Worm (Caenorhabditis elegans) whole organism, L4 larva: ENCODE results near the gene ufd-3.

ENCODE experiments used
- D1046.2 ChIP-seq: fragments of 200-800 bp; sonication (Bioruptor generic); IDR thresholded peaks from 2 replicates; pipeline ENCODE4 v1.3.6; 2022; ENCODE audit warnings: missing genetic modification characterization, missing compliant biosample characterization
- F26F4.8 ChIP-seq: fragments of 200-800 bp; sonication (Bioruptor generic); conservative IDR thresholded peaks from 2 replicates; pipeline ENCODE4 v1.3.6; 2022; ENCODE audit warnings: missing genetic modification characterization, missing compliant biosample characterization
- F49E8.2 ChIP-seq: sonication (generic microtip); optimal IDR thresholded peaks from 2 replicates; lab custom pipeline; 2016; ENCODE audit warnings: missing compliant biosample characterization, mild to moderate bottlenecking, missing genetic modification characterization, borderline replicate concordance
- R02D3.7 ChIP-seq: fragments of 150-350 bp; sonication (generic microtip); optimal IDR thresholded peaks from 3 replicates; lab custom pipeline; 2014; ENCODE audit warnings: missing biosample characterization, missing genetic modification characterization
- T20F7.1 ChIP-seq: fragments of 200-800 bp; sonication (Bioruptor generic); optimal IDR thresholded peaks from 2 replicates; lab custom pipeline; 2018; ENCODE audit warnings: mild to moderate bottlenecking, missing genetic modification characterization, missing compliant biosample characterization
- Y48G9A.11 ChIP-seq: fragments of 200-800 bp; sonication (Bioruptor generic); IDR thresholded peaks from 2 replicates; pipeline ENCODE4 v1.3.6; 2022; ENCODE audit warnings: missing genetic modification reagents, missing genetic modification characterization, missing compliant biosample characterization
- ZK337.2 ChIP-seq: fragments of 200-800 bp; sonication (Bioruptor generic); IDR thresholded peaks from 2 replicates; pipeline ENCODE4 v1.3.6; 2022; ENCODE audit warnings: missing genetic modification reagents, missing genetic modification characterization, missing compliant biosample characterization
- aha-1 ChIP-seq: fragments of 150-350 bp; peaks from one replicate; lab custom pipeline; 2014; ENCODE audit warnings: missing biosample characterization, missing genetic modification characterization
- ama-1 ChIP-seq: fragments of 150-350 bp; optimal IDR thresholded peaks from 2 replicates; lab custom pipeline; 2014; ENCODE audit warnings: inconsistent platforms, mixed read lengths
- ceh-32 ChIP-seq: sonication (generic microtip); optimal IDR thresholded peaks from 2 replicates; lab custom pipeline; 2016; ENCODE audit warnings: mild to moderate bottlenecking, missing genetic modification characterization, missing compliant biosample characterization; ENCODE audit not compliant: poor library complexity
- ceh-82 ChIP-seq: sonication (generic microtip); optimal IDR thresholded peaks from 2 replicates; lab custom pipeline; 2017; ENCODE audit warnings: missing biosample characterization, missing genetic modification characterization
- ces-1 ChIP-seq: fragments of 150-350 bp; sonication (generic microtip); optimal IDR thresholded peaks from 4 replicates; lab custom pipeline; 2014; ENCODE audit warnings: missing biosample characterization, missing genetic modification reagents, missing genetic modification characterization
- cey-2 ChIP-seq: sonication (generic microtip); optimal IDR thresholded peaks from 3 replicates; lab custom pipeline; 2017; ENCODE audit warnings: missing genetic modification characterization, mild to moderate bottlenecking, missing compliant biosample characterization, antibody characterized with exemption, borderline replicate concordance; ENCODE audit not compliant: insufficient read depth
- daf-12 ChIP-seq: fragments of 150-350 bp; optimal IDR thresholded peaks from 2 replicates; lab custom pipeline; 2014; ENCODE audit warnings: missing biosample characterization, missing genetic modification reagents, missing genetic modification characterization
- daf-16 ChIP-seq, 3 experiments: sonication (generic microtip); optimal IDR thresholded peaks; 2 replicates each; lab custom pipeline; 2016 to 2017; ENCODE audit warnings: missing genetic modification characterization in 3 of 3, missing genetic modification reagents in 3 of 3, mild to moderate bottlenecking in 2 of 3, missing compliant biosample characterization in 2 of 3, missing biosample characterization in 1 of 3, moderate library complexity in 1 of 3
- daf-19 ChIP-seq: fragments of 200-800 bp; sonication (Bioruptor generic); conservative IDR thresholded peaks from 2 replicates; pipeline ENCODE4 v1.3.6; 2022; ENCODE audit warnings: missing genetic modification characterization, missing compliant biosample characterization
- dmd-6 ChIP-seq: fragments of 200-800 bp; sonication (Bioruptor generic); IDR thresholded peaks from 2 replicates; pipeline ENCODE4 v1.3.6; 2022; ENCODE audit warnings: missing genetic modification reagents, missing genetic modification characterization, missing compliant biosample characterization
- dpl-1 ChIP-seq: fragments of 150-350 bp; optimal IDR thresholded peaks from 2 replicates; lab custom pipeline; 2014; ENCODE audit warnings: missing biosample characterization, missing genetic modification reagents, missing genetic modification characterization
- dve-1 ChIP-seq: sonication (generic microtip); optimal IDR thresholded peaks from 2 replicates; lab custom pipeline; 2017; ENCODE audit warnings: antibody characterized with exemption, mild to moderate bottlenecking, missing genetic modification characterization, missing compliant biosample characterization; ENCODE audit not compliant: insufficient read depth
- egl-27 ChIP-seq: sonication (generic microtip); optimal IDR thresholded peaks from 3 replicates; lab custom pipeline; 2017; ENCODE audit warnings: missing biosample characterization, missing genetic modification reagents, missing genetic modification characterization
- hif-1 ChIP-seq, 2 experiments: sonication (generic microtip); optimal IDR thresholded peaks; 2 replicates each; lab custom pipeline; 2016 to 2017; ENCODE audit warnings: missing compliant biosample characterization in 2 of 2, missing genetic modification characterization in 2 of 2, missing genetic modification reagents in 2 of 2, missing genotype in 2 of 2, mild to moderate bottlenecking in 1 of 2
- hlh-11 ChIP-seq: fragments of 200-800 bp; sonication (Bioruptor generic); optimal IDR thresholded peaks from 2 replicates; lab custom pipeline; 2018; ENCODE audit warnings: mild to moderate bottlenecking, missing genetic modification characterization, missing compliant biosample characterization
- hlh-30 ChIP-seq: sonication (generic microtip); optimal IDR thresholded peaks from 2 replicates; lab custom pipeline; 2017; ENCODE audit warnings: antibody characterized with exemption, mild to moderate bottlenecking, missing genetic modification characterization, missing compliant biosample characterization; ENCODE audit not compliant: insufficient read depth
- hmg-1.1 ChIP-seq: fragments of 200-800 bp; sonication (Bioruptor generic); IDR thresholded peaks from 2 replicates; pipeline ENCODE4 v1.3.6; 2022; ENCODE audit warnings: missing genetic modification reagents, missing genetic modification characterization, missing compliant biosample characterization
- jun-1 ChIP-seq: fragments of 150-350 bp; optimal IDR thresholded peaks from 2 replicates; lab custom pipeline; 2014; ENCODE audit warnings: missing biosample characterization, missing genetic modification reagents, missing genetic modification characterization
- lim-7 ChIP-seq: fragments of 200-800 bp; sonication (Bioruptor generic); IDR thresholded peaks from 2 replicates; pipeline ENCODE4 v1.3.6; 2022; ENCODE audit warnings: missing genetic modification characterization, missing compliant biosample characterization
- lin-1 ChIP-seq: fragments of 200-800 bp; sonication (Bioruptor generic); IDR thresholded peaks from 2 replicates; pipeline ENCODE4 v1.3.6; 2022; ENCODE audit warnings: missing genetic modification reagents, missing genetic modification characterization, missing compliant biosample characterization
- lin-13 ChIP-seq: fragments of 150-350 bp; optimal IDR thresholded peaks from 2 replicates; lab custom pipeline; 2014; ENCODE audit warnings: missing biosample characterization, missing genetic modification reagents, missing genetic modification characterization
- lsy-2 ChIP-seq, 2 experiments: fragments of 150-350 bp in 1 of 2; sonication (generic microtip) in 1 of 2; optimal IDR thresholded peaks; 2 replicates each; lab custom pipeline; 2014 to 2017; ENCODE audit warnings: missing biosample characterization in 2 of 2, missing genetic modification characterization in 2 of 2
- madf-5 ChIP-seq, 2 experiments: fragments of 200-800 bp; sonication (Bioruptor generic); IDR thresholded peaks; 2 replicates each; pipeline ENCODE4 v1.3.6; 2022; ENCODE audit warnings: missing compliant biosample characterization in 2 of 2, missing genetic modification characterization in 2 of 2
- mdl-1 ChIP-seq, 2 experiments: fragments of 150-350 bp in 1 of 2; sonication (generic microtip) in 1 of 2; optimal IDR thresholded peaks; 2 replicates each; lab custom pipeline; 2014 to 2017; ENCODE audit warnings: missing biosample characterization in 2 of 2, missing genetic modification characterization in 2 of 2
- mdt-29 ChIP-seq: fragments of 200-800 bp; sonication (Bioruptor generic); IDR thresholded peaks from 2 replicates; pipeline ENCODE4 v1.3.6; 2022; ENCODE audit warnings: missing genetic modification reagents, missing genetic modification characterization, missing compliant biosample characterization
- mep-1 ChIP-seq: fragments of 150-350 bp; sonication (generic microtip); optimal IDR thresholded peaks from 3 replicates; lab custom pipeline; 2014; ENCODE audit warnings: missing biosample characterization, missing genetic modification characterization
- mes-2 ChIP-seq: sonication (generic microtip); optimal IDR thresholded peaks from 2 replicates; lab custom pipeline; 2016; ENCODE audit warnings: missing genotype, mild to moderate bottlenecking, missing genetic modification characterization, missing compliant biosample characterization; ENCODE audit not compliant: poor library complexity, severe bottlenecking
- nhr-11 ChIP-seq: fragments of 150-350 bp; optimal IDR thresholded peaks from 2 replicates; lab custom pipeline; 2014; ENCODE audit warnings: missing biosample characterization, missing genetic modification characterization
- nhr-28 ChIP-seq: fragments of 150-350 bp; optimal IDR thresholded peaks from 2 replicates; lab custom pipeline; 2014; ENCODE audit warnings: missing biosample characterization, missing genetic modification characterization
- nhr-42 ChIP-seq: fragments of 200-800 bp; sonication (Bioruptor generic); IDR thresholded peaks from 2 replicates; pipeline ENCODE4 v1.3.6; 2022; ENCODE audit warnings: missing genetic modification characterization, missing compliant biosample characterization
- nhr-6 ChIP-seq: fragments of 150-350 bp; optimal IDR thresholded peaks from 2 replicates; lab custom pipeline; 2014; ENCODE audit warnings: missing biosample characterization, missing genetic modification characterization
- nhr-77 ChIP-seq: fragments of 150-350 bp; optimal IDR thresholded peaks from 2 replicates; lab custom pipeline; 2014; ENCODE audit warnings: missing biosample characterization, missing genetic modification characterization
- pha-4 ChIP-seq, 2 experiments: fragments of 150-350 bp in 1 of 2; fragments of 200-800 bp in 1 of 2; sonication (Bioruptor generic) in 1 of 2; IDR thresholded peaks in 1 of 2; optimal IDR thresholded peaks in 1 of 2; 2 replicates each; pipeline versions ENCODE4 v1.3.6 to Lab custom; 2014 to 2022; ENCODE audit warnings: missing genetic modification characterization in 2 of 2, missing genetic modification reagents in 2 of 2, missing biosample characterization in 1 of 2, missing compliant biosample characterization in 1 of 2
- rbr-2 ChIP-seq: sonication (generic microtip); optimal IDR thresholded peaks from 2 replicates; lab custom pipeline; 2016; ENCODE audit warnings: missing genotype, missing genetic modification characterization, missing compliant biosample characterization
- tra-1 ChIP-seq: fragments of 200-800 bp; sonication (Bioruptor generic); IDR thresholded peaks from 2 replicates; pipeline ENCODE4 v1.3.6; 2022; ENCODE audit warnings: missing genetic modification reagents, missing genetic modification characterization, missing compliant biosample characterization
- unc-130 ChIP-seq: sonication (generic microtip); optimal IDR thresholded peaks from 2 replicates; lab custom pipeline; 2016; ENCODE audit warnings: missing genetic modification reagents, missing genetic modification characterization, missing compliant biosample characterization
- unc-39 ChIP-seq: sonication (generic microtip); optimal IDR thresholded peaks from 2 replicates; lab custom pipeline; 2017; ENCODE audit warnings: missing biosample characterization, missing genetic modification characterization
- zfp-2 ChIP-seq: sonication (generic microtip); optimal IDR thresholded peaks from 2 replicates; lab custom pipeline; 2016; ENCODE audit warnings: mild to moderate bottlenecking, missing genetic modification characterization, missing compliant biosample characterization
- zfp-3 ChIP-seq: fragments of 200-800 bp; sonication (Bioruptor generic); conservative IDR thresholded peaks from 2 replicates; pipeline ENCODE4 v1.3.6; 2022; ENCODE audit warnings: missing genetic modification reagents, missing genetic modification characterization, missing compliant biosample characterization
- zip-2 ChIP-seq: fragments of 150-350 bp; optimal IDR thresholded peaks from 2 replicates; lab custom pipeline; 2014; ENCODE audit warnings: missing biosample characterization, missing genetic modification characterization
- ztf-11 ChIP-seq: fragments of 150-350 bp; optimal IDR thresholded peaks from 2 replicates; lab custom pipeline; 2014; ENCODE audit warnings: missing biosample characterization, missing genetic modification characterization

Gene ufd-3

ce11 chrII:9891823-9892222 lies 48.7 kb upstream of the ufd-3 start (continued):
- TF ChIP-seq ces-1 (GFP tag; lab: Kevin White, UChicago) (no peak), D1046.2 (GFP tag; lab: Robert Waterston, UW) (no peak)

- TF ChIP-seq nhr-11 (tag; lab: Kevin White, UChicago): peak; percentile 67
- no peak for TF ChIP-seq zfp-3 (GFP tag; lab: Robert Waterston, UW)
- no peak for TF ChIP-seq ztf-11 (tag; lab: Kevin White, UChicago)
- no peak for TF ChIP-seq jun-1 (tag; lab: Kevin White, UChicago)
- peak; percentile 68 for TF ChIP-seq mes-2
- no peak for TF ChIP-seq pha-4 (GFP tag; IDR thresholded peaks at IDR 0.05; lab: Robert Waterston, UW)
- TF ChIP-seq pha-4 (tag; optimal IDR thresholded peaks at IDR 0.05; lab: Kevin White, UChicago): peak; percentile 59
- peak; percentile 67 for TF ChIP-seq mep-1 (tag; lab: Kevin White, UChicago)
- TF ChIP-seq dve-1 (tag; lab: Kevin White, UChicago): peak; percentile 57
- no peak for TF ChIP-seq Y48G9A.11 (GFP tag; lab: Robert Waterston, UW)
- no peak for TF ChIP-seq unc-39
- peak; percentile 57 for TF ChIP-seq hlh-11
- no peak for TF ChIP-seq F49E8.2 (tag; lab: Kevin White, UChicago)
- no peak for TF ChIP-seq ceh-32 (tag; lab: Kevin White, UChicago)
- no peak for TF ChIP-seq ZK337.2
- TF ChIP-seq lin-13: peak; percentile 24
- peak; percentile 20 for TF ChIP-seq rbr-2 (tag; lab: Kevin White, UChicago)
- TF ChIP-seq dmd-6 (GFP tag; lab: Robert Waterston, UW): peak; percentile 26; the same call in 1 of the 2 replicates
- peak in 1 of 2 experiments; percentile 18 for TF ChIP-seq hif-1 (tag; optimal IDR thresholded peaks at IDR 0.05; lab: Kevin White, UChicago)
- no peak for TF ChIP-seq zfp-2 (tag; lab: Kevin White, UChicago)
- no peak for TF ChIP-seq daf-19
- no peak for TF ChIP-seq madf-5 (GFP tag; IDR thresholded peaks at IDR 0.05; lab: Robert Waterston, UW)
- no peak for TF ChIP-seq mdl-1 (tag; optimal IDR thresholded peaks at IDR 0.05; lab: Kevin White, UChicago)
- TF ChIP-seq dpl-1: peak; percentile 65
- no peak for TF ChIP-seq nhr-42
- no peak for TF ChIP-seq lin-1
- peak; percentile 13 for TF ChIP-seq nhr-6 (tag; lab: Kevin White, UChicago)
- peak; percentile 45 for TF ChIP-seq hlh-30 (tag; lab: Kevin White, UChicago)
- TF ChIP-seq zip-2 (tag; lab: Kevin White, UChicago): no peak
- peak; percentile 24 for TF ChIP-seq unc-130 (GFP tag; lab: Kevin White, UChicago)
- no peak for TF ChIP-seq tra-1 (GFP tag; lab: Robert Waterston, UW)
- TF ChIP-seq mdt-29: no peak
- peak; percentile 98 for TF ChIP-seq D1046.2 (GFP tag; lab: Robert Waterston, UW)
- TF ChIP-seq ama-1 (lab: Kevin White, UChicago): no peak
- peak; percentile 43 for TF ChIP-seq nhr-77 (tag; lab: Kevin White, UChicago)
- TF ChIP-seq aha-1: peak; percentile 49
- TF ChIP-seq F26F4.8 (GFP tag; lab: Robert Waterston, UW): no peak
- no peak for TF ChIP-seq lim-7 (GFP tag; lab: Robert Waterston, UW)
- no peak for TF ChIP-seq T20F7.1 (GFP tag; lab: Kevin White, UChicago)
- TF ChIP-seq lsy-2 (tag; optimal IDR thresholded peaks at IDR 0.05; lab: Kevin White, UChicago): peak; percentile 89 to 99
- TF ChIP-seq cey-2 (tag; lab: Kevin White, UChicago): no peak
- no peak for TF ChIP-seq egl-27 (tag; lab: Kevin White, UChicago)
- no peak for TF ChIP-seq daf-16 (GFP tag; optimal IDR thresholded peaks at IDR 0.05; lab: Kevin White, UChicago)
- TF ChIP-seq daf-16 (tag; optimal IDR thresholded peaks at IDR 0.05; lab: Kevin White, UChicago): peak; percentile 46
- no peak for TF ChIP-seq daf-12 (tag; lab: Kevin White, UChicago)
- TF ChIP-seq hmg-1.1 (GFP tag; lab: Robert Waterston, UW): peak; percentile 18; the same call in 1 of the 2 replicates
- TF ChIP-seq ceh-82: no peak
- no peak for TF ChIP-seq nhr-28
- no peak for TF ChIP-seq R02D3.7 (tag; lab: Kevin White, UChicago)
Measured at ce11 chrII:9892409-9892808, 48.1 kb upstream of the ufd-3 start, which contains the start of gene C08H9.16. Gene C08H9.16, plus strand, starts transcription at chrII:9892778.
